Fruit fly (Drosophila melanogaster) whole organism, embryonic: ENCODE results near the gene CG5541.

ENCODE experiments used
- CG10654 ChIP-seq: fragments of 200-800 bp; sonication (Bioruptor generic); optimal IDR thresholded peaks from 2 replicates; lab custom pipeline; 2016; ENCODE audit warnings: missing biosample characterization, missing genetic modification characterization
- CG11247 ChIP-seq: fragments of 200-800 bp; sonication (Bioruptor generic); IDR thresholded peaks from 2 replicates; pipeline ENCODE4 v1.3.6; 2022; ENCODE audit warnings: missing biosample characterization, missing genetic modification characterization
- CG12155 ChIP-seq: fragments of 200-800 bp; sonication (Bioruptor generic); optimal IDR thresholded peaks from 3 replicates; lab custom pipeline; 2016; ENCODE audit warnings: missing biosample characterization, missing genetic modification characterization
- CG1233 ChIP-seq: fragments of 200-800 bp; sonication (Bioruptor generic); optimal IDR thresholded peaks from 4 replicates; lab custom pipeline; 2018; ENCODE audit warnings: missing biosample characterization, mild to moderate bottlenecking, missing genetic modification characterization
- CG14860 ChIP-seq: fragments of 200-800 bp; sonication (Bioruptor generic); IDR thresholded peaks from 3 replicates; pipeline ENCODE4 v1.3.6; 2022; ENCODE audit warnings: missing biosample characterization, missing genetic modification characterization; ENCODE audit not compliant: partially characterized antibody
- CG14965 ChIP-seq: fragments of 200-800 bp; sonication (Bioruptor generic); optimal IDR thresholded peaks from 2 replicates; lab custom pipeline; 2016; ENCODE audit warnings: missing biosample characterization, missing genetic modification characterization, borderline replicate concordance
- CG15601 ChIP-seq: fragments of 200-800 bp; sonication (Bioruptor generic); optimal IDR thresholded peaks from 3 replicates; lab custom pipeline; 2019; ENCODE audit warnings: missing biosample characterization, mild to moderate bottlenecking, missing genetic modification characterization, moderate library complexity
- CG1602 ChIP-seq: fragments of 200-800 bp; sonication (Bioruptor generic); optimal IDR thresholded peaks from 3 replicates; lab custom pipeline; 2016; ENCODE audit warnings: missing biosample characterization, missing genetic modification characterization
- CG17328 ChIP-seq: fragments of 200-800 bp; sonication (Bioruptor generic); IDR thresholded peaks from 2 replicates; pipeline ENCODE4 v1.3.6; 2022; ENCODE audit warnings: missing biosample characterization, missing genetic modification characterization
- CG2129 ChIP-seq: fragments of 200-800 bp; sonication (Bioruptor generic); IDR thresholded peaks from 2 replicates; pipeline ENCODE4 v1.3.6; 2022; ENCODE audit warnings: missing biosample characterization, missing genetic modification characterization; ENCODE audit not compliant: partially characterized antibody
- CG2678 ChIP-seq: fragments of 200-800 bp; sonication (Bioruptor generic); optimal IDR thresholded peaks from 3 replicates; lab custom pipeline; 2019; ENCODE audit warnings: missing biosample characterization, mild to moderate bottlenecking, missing genetic modification characterization, moderate library complexity
- CG32772 ChIP-seq: fragments of 200-800 bp; sonication (Bioruptor generic); IDR thresholded peaks from 2 replicates; pipeline ENCODE4 v1.3.6; 2022; ENCODE audit warnings: missing biosample characterization, missing genetic modification characterization
- CG33213 ChIP-seq: fragments of 200-800 bp; sonication (Bioruptor generic); optimal IDR thresholded peaks from 3 replicates; lab custom pipeline; 2016; ENCODE audit warnings: missing biosample characterization, missing genetic modification characterization
- CG6654 ChIP-seq: fragments of 200-800 bp; sonication (Bioruptor generic); optimal IDR thresholded peaks from 2 replicates; lab custom pipeline; 2017; ENCODE audit warnings: missing biosample characterization, mild to moderate bottlenecking, missing genetic modification characterization
- CG6854 ChIP-seq: fragments of 200-800 bp; sonication (Bioruptor generic); optimal IDR thresholded peaks from 3 replicates; lab custom pipeline; 2017; ENCODE audit warnings: missing biosample characterization, mild to moderate bottlenecking, missing genetic modification characterization
- CG7963 ChIP-seq: fragments of 200-800 bp; sonication (Bioruptor generic); IDR thresholded peaks from 3 replicates; pipeline ENCODE4 v1.3.6; 2022; ENCODE audit warnings: missing biosample characterization, missing genetic modification characterization; ENCODE audit not compliant: partially characterized antibody
- CG8089 ChIP-seq: fragments of 200-800 bp; sonication (Bioruptor generic); optimal IDR thresholded peaks from 3 replicates; lab custom pipeline; 2016; ENCODE audit warnings: missing biosample characterization, missing genetic modification characterization
- CG8765 ChIP-seq: fragments of 200-800 bp; sonication (Bioruptor generic); IDR thresholded peaks from 2 replicates; pipeline ENCODE4 v1.3.6; 2022; ENCODE audit warnings: missing biosample characterization, missing genetic modification characterization
- CG8944 ChIP-seq: fragments of 200-800 bp; sonication (Bioruptor generic); optimal IDR thresholded peaks from 3 replicates; lab custom pipeline; 2016; ENCODE audit warnings: missing biosample characterization, missing genetic modification characterization
- Dad ChIP-seq: fragments of 200-800 bp; sonication (Bioruptor generic); optimal IDR thresholded peaks from 3 replicates; lab custom pipeline; 2016; ENCODE audit warnings: missing biosample characterization, missing genetic modification characterization
- Doc3 ChIP-seq: fragments of 200-800 bp; sonication (Bioruptor generic); IDR thresholded peaks from 3 replicates; pipeline ENCODE4 v1.3.6; 2022; ENCODE audit warnings: missing biosample characterization, missing genetic modification characterization; ENCODE audit not compliant: partially characterized antibody
- Gsc ChIP-seq: fragments of 200-800 bp; sonication (Bioruptor generic); IDR thresholded peaks from 2 replicates; pipeline ENCODE4 v1.3.6; 2022; ENCODE audit warnings: missing biosample characterization, missing genetic modification characterization
- H15 ChIP-seq: fragments of 200-800 bp; sonication (Bioruptor generic); IDR thresholded peaks from 3 replicates; pipeline ENCODE4 v1.3.6; 2022; ENCODE audit warnings: missing biosample characterization, missing genetic modification characterization
- HLH54F ChIP-seq: fragments of 200-800 bp; sonication (Bioruptor generic); optimal IDR thresholded peaks from 3 replicates; lab custom pipeline; 2016; ENCODE audit warnings: missing biosample characterization, missing genetic modification characterization
- HmgZ ChIP-seq: fragments of 200-800 bp; sonication (Bioruptor generic); optimal IDR thresholded peaks from 2 replicates; lab custom pipeline; 2018; ENCODE audit warnings: missing biosample characterization, mild to moderate bottlenecking, missing genetic modification characterization
- Ssrp ChIP-seq: fragments of 200-800 bp; sonication (Bioruptor generic); optimal IDR thresholded peaks from 2 replicates; lab custom pipeline; 2018; ENCODE audit warnings: missing biosample characterization, mild to moderate bottlenecking, missing genetic modification characterization, moderate library complexity
- amos ChIP-seq: fragments of 200-800 bp; sonication (Bioruptor generic); IDR thresholded peaks from 2 replicates; pipeline ENCODE4 v1.3.6; 2022; ENCODE audit warnings: missing biosample characterization, missing genetic modification characterization; ENCODE audit not compliant: partially characterized antibody
- az2 ChIP-seq: fragments of 200-800 bp; sonication (Bioruptor generic); optimal IDR thresholded peaks from 3 replicates; lab custom pipeline; 2016; ENCODE audit warnings: missing biosample characterization, missing genetic modification characterization
- chinmo ChIP-seq: fragments of 200-800 bp; sonication (Bioruptor generic); IDR thresholded peaks from 4 replicates; pipeline ENCODE4 v1.3.6; 2022; ENCODE audit warnings: missing biosample characterization, missing genetic modification characterization; ENCODE audit not compliant: partially characterized antibody
- chm ChIP-seq: fragments of 200-800 bp; sonication (Bioruptor generic); IDR thresholded peaks from 2 replicates; pipeline ENCODE4 v1.3.6; 2022; ENCODE audit warnings: missing biosample characterization, missing genetic modification characterization
- crc ChIP-seq: fragments of 200-800 bp; sonication (Bioruptor generic); optimal IDR thresholded peaks from 2 replicates; lab custom pipeline; 2016; ENCODE audit warnings: missing biosample characterization, missing genetic modification characterization
- crol ChIP-seq: fragments of 200-800 bp; sonication (Bioruptor generic); IDR thresholded peaks from 2 replicates; pipeline ENCODE4 v1.3.6; 2022; ENCODE audit warnings: missing biosample characterization, missing genetic modification characterization
- da ChIP-seq: fragments of 200-800 bp; sonication (Bioruptor generic); optimal IDR thresholded peaks from 2 replicates; lab custom pipeline; 2016; ENCODE audit warnings: missing biosample characterization, missing genetic modification characterization
- emc ChIP-seq: fragments of 200-800 bp; sonication (Bioruptor generic); optimal IDR thresholded peaks from 2 replicates; lab custom pipeline; 2016; ENCODE audit warnings: missing biosample characterization, missing genetic modification characterization
- ftz-f1 ChIP-seq: fragments of 200-800 bp; sonication (Bioruptor generic); optimal IDR thresholded peaks from 2 replicates; lab custom pipeline; 2016; ENCODE audit warnings: missing biosample characterization, missing genetic modification characterization
- gem ChIP-seq: fragments of 200-800 bp; sonication (Bioruptor generic); optimal IDR thresholded peaks from 2 replicates; lab custom pipeline; 2019; ENCODE audit warnings: missing biosample characterization, mild to moderate bottlenecking, missing genetic modification characterization, moderate library complexity
- jigr1 ChIP-seq: fragments of 200-800 bp; sonication (Bioruptor generic); IDR thresholded peaks from 3 replicates; pipeline ENCODE4 v1.3.6; 2022; ENCODE audit warnings: missing biosample characterization, missing genetic modification characterization
- kah ChIP-seq: fragments of 200-800 bp; sonication (Bioruptor generic); optimal IDR thresholded peaks from 2 replicates; lab custom pipeline; 2018; ENCODE audit warnings: missing biosample characterization, mild to moderate bottlenecking, missing genetic modification characterization
- lola ChIP-seq, 3 experiments: fragments of >200 bp in 2 of 3; fragments of 200-800 bp in 1 of 3; sonication (Bioruptor generic) in 1 of 3; optimal IDR thresholded peaks; 2 replicates each; lab custom pipeline; 2017 to 2019; ENCODE audit warnings: missing biosample characterization in 3 of 3, missing genetic modification characterization in 3 of 3, mild to moderate bottlenecking in 1 of 3, moderate library complexity in 1 of 3
- mirr ChIP-seq: fragments of 200-800 bp; sonication (Bioruptor generic); optimal IDR thresholded peaks from 3 replicates; lab custom pipeline; 2018; ENCODE audit warnings: missing biosample characterization, mild to moderate bottlenecking, missing genetic modification characterization
- oc ChIP-seq: fragments of 200-800 bp; sonication (Bioruptor generic); optimal IDR thresholded peaks from 2 replicates; lab custom pipeline; 2018; ENCODE audit warnings: missing biosample characterization, mild to moderate bottlenecking, missing genetic modification characterization, moderate library complexity
- p53 ChIP-seq: fragments of 200-800 bp; sonication (Bioruptor generic); optimal IDR thresholded peaks from 2 replicates; lab custom pipeline; 2016; ENCODE audit warnings: missing biosample characterization, missing genetic modification characterization
- run ChIP-seq: fragments of 200-800 bp; sonication (Bioruptor generic); optimal IDR thresholded peaks from 3 replicates; lab custom pipeline; 2018; ENCODE audit warnings: missing biosample characterization, mild to moderate bottlenecking, missing genetic modification characterization
- sd ChIP-seq: fragments of 200-800 bp; sonication (Bioruptor generic); optimal IDR thresholded peaks from 3 replicates; lab custom pipeline; 2018; ENCODE audit warnings: missing biosample characterization, mild to moderate bottlenecking, missing genetic modification characterization, moderate library complexity
- sim ChIP-seq: fragments of 200-800 bp; sonication (Bioruptor generic); IDR thresholded peaks from 2 replicates; pipeline ENCODE4 v1.3.6; 2022; ENCODE audit warnings: missing biosample characterization, missing genetic modification characterization
- so ChIP-seq: fragments of 200-800 bp; sonication (Bioruptor generic); IDR thresholded peaks from 3 replicates; pipeline ENCODE4 v1.3.6; 2022; ENCODE audit warnings: missing biosample characterization, missing genetic modification characterization
- ssp ChIP-seq: fragments of 200-800 bp; sonication (Bioruptor generic); IDR thresholded peaks from 2 replicates; pipeline ENCODE4 v1.3.6; 2022; ENCODE audit warnings: missing biosample characterization, missing genetic modification characterization
- tna ChIP-seq: fragments of 200-800 bp; sonication (Bioruptor generic); IDR thresholded peaks from 2 replicates; pipeline ENCODE4 v1.3.6; 2022; ENCODE audit warnings: missing biosample characterization, missing genetic modification characterization; ENCODE audit not compliant: partially characterized antibody
- toy ChIP-seq: fragments of 200-800 bp; sonication (Bioruptor generic); IDR thresholded peaks from 2 replicates; pipeline ENCODE4 v1.3.6; 2022; ENCODE audit warnings: missing biosample characterization, missing genetic modification characterization
- zen ChIP-seq: fragments of 200-800 bp; sonication (Bioruptor generic); optimal IDR thresholded peaks from 3 replicates; lab custom pipeline; 2018; ENCODE audit warnings: missing biosample characterization, mild to moderate bottlenecking, missing genetic modification characterization, moderate library complexity

Gene CG5541

DNA sequence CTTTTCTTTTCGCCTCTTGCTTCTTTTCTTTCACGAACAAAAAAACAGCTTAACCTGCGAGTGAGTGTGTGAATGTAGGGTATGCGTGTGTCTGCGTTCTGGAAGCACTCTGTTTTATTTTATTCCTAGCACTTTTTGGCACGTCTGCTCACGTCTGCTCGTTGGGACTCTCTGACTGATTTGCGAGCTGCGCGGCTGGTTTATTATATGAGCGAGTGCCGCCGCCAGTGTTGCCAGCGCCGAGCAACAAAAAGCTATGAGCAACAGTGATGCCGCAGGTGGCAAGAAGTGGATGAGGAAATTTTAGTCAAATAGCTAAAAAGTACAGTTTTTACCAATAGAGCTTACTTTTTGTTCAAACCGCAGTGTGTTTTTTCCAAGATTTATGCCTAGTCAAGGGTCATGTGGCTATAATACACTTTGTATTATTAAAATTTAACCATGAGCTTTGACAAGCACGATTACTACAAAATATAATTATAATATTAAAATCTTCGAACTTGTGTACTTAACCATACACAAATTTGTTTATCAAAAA lies 32.2 kb downstream of the CG5541 start, which contains the start of gene Lsd-2 (continued):
- TF ChIP-seq kah = no peak
- peak; percentile 60; the same call in 1 of the 4 replicates for TF ChIP-seq chinmo (GFP tag; lab: Robert Waterston, UW)
- peak; percentile 53 for TF ChIP-seq CG2678 (tag; lab: Kevin White, UChicago)
- no peak for TF ChIP-seq CG10654 (GFP tag; lab: Kevin White, UChicago)
- TF ChIP-seq H15 (GFP tag; lab: Robert Waterston, UW) = no peak
- no peak for TF ChIP-seq emc (GFP tag; lab: Kevin White, UChicago)
- no peak for TF ChIP-seq CG1602 (GFP tag; lab: Kevin White, UChicago)
- no peak for TF ChIP-seq ssp (GFP tag; lab: Robert Waterston, UW)
- no peak for TF ChIP-seq jigr1 (GFP tag; lab: Robert Waterston, UW)
- no peak for TF ChIP-seq CG8944 (GFP tag; lab: Kevin White, UChicago)
- TF ChIP-seq so (GFP tag; lab: Robert Waterston, UW) = no peak
- TF ChIP-seq oc (tag; lab: Kevin White, UChicago) = peak; percentile 38
- peak; percentile 38 for TF ChIP-seq gem
- TF ChIP-seq chm = 0 out of 2 replicates have a peak, but pooled peaks have one; percentile 43
- no peak for TF ChIP-seq Gsc (GFP tag; lab: Robert Waterston, UW)
- TF ChIP-seq CG1233 = no peak
- TF ChIP-seq Dad = no peak
- TF ChIP-seq CG8089 = peak; percentile 29
- no peak for TF ChIP-seq CG15601
- 0 out of 2 replicates have a peak, but pooled peaks have one; percentile 9 for TF ChIP-seq CG32772 (GFP tag; lab: Robert Waterston, UW)
- no peak for TF ChIP-seq run (tag; lab: Kevin White, UChicago)
- no peak for TF ChIP-seq Ssrp (tag; lab: Kevin White, UChicago)
- TF ChIP-seq CG6654 = no peak
- no peak for TF ChIP-seq CG17328 (GFP tag; lab: Robert Waterston, UW)
- TF ChIP-seq tna = no peak
- no peak for TF ChIP-seq az2 (GFP tag; lab: Kevin White, UChicago)
- TF ChIP-seq Doc3 = no peak
- TF ChIP-seq CG12155 (GFP tag; lab: Kevin White, UChicago) = peak; percentile 81
- no peak for TF ChIP-seq toy (GFP tag; lab: Robert Waterston, UW)
- peak; percentile 23 for TF ChIP-seq HLH54F (GFP tag; lab: Kevin White, UChicago)
- peak; percentile 27 for TF ChIP-seq ftz-f1 (GFP tag; lab: Kevin White, UChicago)
- TF ChIP-seq CG14860 = no peak
- no peak for TF ChIP-seq sd (tag; lab: Kevin White, UChicago)
- no peak for TF ChIP-seq CG7963
- no peak for TF ChIP-seq CG6854 (GFP tag; lab: Kevin White, UChicago)
- TF ChIP-seq crc (GFP tag; lab: Kevin White, UChicago) = no peak
- peak; percentile 46; the same call in 1 of the 2 replicates for TF ChIP-seq amos (GFP tag; lab: Robert Waterston, UW)
- TF ChIP-seq CG33213 (GFP tag; lab: Kevin White, UChicago) = peak; percentile 14
- peak; percentile 34 for TF ChIP-seq HmgZ (tag; lab: Kevin White, UChicago)
- TF ChIP-seq da (GFP tag; lab: Kevin White, UChicago) = no peak
- TF ChIP-seq CG8765 = no peak
- no peak for TF ChIP-seq sim (GFP tag; lab: Robert Waterston, UW)
- peak; percentile 79 for TF ChIP-seq p53 (GFP tag; lab: Kevin White, UChicago)
- TF ChIP-seq CG2129 (GFP tag; lab: Robert Waterston, UW) = no peak
- 0 out of 2 replicates have a peak, but pooled peaks have one; percentile 37 for TF ChIP-seq CG11247
- no peak for TF ChIP-seq zen (tag; lab: Kevin White, UChicago)
- TF ChIP-seq CG14965 (GFP tag; lab: Kevin White, UChicago) = no peak
- no peak for TF ChIP-seq crol (GFP tag; lab: Robert Waterston, UW)
- TF ChIP-seq lola (GFP tag; optimal IDR thresholded peaks at IDR 0.05; lab: Kevin White, UChicago) = peak in 1 of 3 experiments; percentile 31
- peak; percentile 38 for TF ChIP-seq mirr (GFP tag; lab: Kevin White, UChicago)
